Worm (Caenorhabditis elegans) whole organism, L2 larva: ENCODE measurements around the gene C25E10.8.

Experiments used
- C34F6.9 ChIP-seq: fragments of 150-350 bp; optimal IDR thresholded peaks from 2 replicates; lab custom pipeline; 2014; ENCODE audit warnings: missing biosample characterization, missing genetic modification characterization
- F13H6.1 ChIP-seq: sonication (generic microtip); optimal IDR thresholded peaks from 2 replicates; lab custom pipeline; 2016; ENCODE audit warnings: missing genetic modification characterization, missing compliant biosample characterization
- Y55F3AM.14 ChIP-seq: fragments of 200-800 bp; sonication (Bioruptor generic); optimal IDR thresholded peaks from 2 replicates; lab custom pipeline; 2018; ENCODE audit warnings: mild to moderate bottlenecking, missing genetic modification characterization, missing compliant biosample characterization
- aly-2 ChIP-seq: fragments of 150-350 bp; optimal IDR thresholded peaks from 2 replicates; lab custom pipeline; 2014; ENCODE audit warnings: missing biosample characterization, missing genetic modification characterization
- ama-1 ChIP-seq: fragments of 150-350 bp; optimal IDR thresholded peaks from 2 replicates; lab custom pipeline; 2018; ENCODE audit warnings: inconsistent platforms
- blmp-1 ChIP-seq: sonication (generic microtip); optimal IDR thresholded peaks from 2 replicates; lab custom pipeline; 2017; ENCODE audit warnings: missing genetic modification characterization, mild to moderate bottlenecking, missing compliant biosample characterization, antibody characterized with exemption, moderate library complexity; ENCODE audit not compliant: insufficient read depth
- ceh-82 ChIP-seq: fragments of 150-350 bp; optimal IDR thresholded peaks from 2 replicates; lab custom pipeline; 2014; ENCODE audit warnings: missing biosample characterization, missing genetic modification characterization
- crh-2 ChIP-seq: sonication (generic microtip); optimal IDR thresholded peaks from 2 replicates; lab custom pipeline; 2017; ENCODE audit warnings: missing biosample characterization, missing genetic modification characterization
- dmd-4 ChIP-seq: sonication (generic microtip); optimal IDR thresholded peaks from 2 replicates; lab custom pipeline; 2017; ENCODE audit warnings: missing biosample characterization, missing genetic modification characterization
- egl-27 ChIP-seq: sonication (generic microtip); optimal IDR thresholded peaks from 3 replicates; lab custom pipeline; 2017; ENCODE audit warnings: missing biosample characterization, missing genetic modification reagents, missing genetic modification characterization
- elt-1 ChIP-seq: fragments of 150-350 bp; optimal IDR thresholded peaks from 2 replicates; lab custom pipeline; 2014; ENCODE audit warnings: missing biosample characterization, missing genetic modification characterization
- fos-1 ChIP-seq: fragments of 150-350 bp; optimal IDR thresholded peaks from 2 replicates; lab custom pipeline; 2014; ENCODE audit warnings: missing biosample characterization, missing genetic modification characterization
- gmeb-1 ChIP-seq: fragments of 150-350 bp; optimal IDR thresholded peaks from 2 replicates; lab custom pipeline; 2014; ENCODE audit warnings: missing biosample characterization, missing genetic modification characterization
- lin-13 ChIP-seq: fragments of 150-350 bp; optimal IDR thresholded peaks from 2 replicates; lab custom pipeline; 2014; ENCODE audit warnings: missing biosample characterization, missing genetic modification reagents, missing genetic modification characterization
- lin-39 ChIP-seq: fragments of 150-350 bp; optimal IDR thresholded peaks from 2 replicates; lab custom pipeline; 2014; ENCODE audit warnings: missing biosample characterization, missing genetic modification reagents, missing genetic modification characterization
- mdl-1 ChIP-seq, 2 experiments: fragments of 150-350 bp in 1 of 2; sonication (generic microtip) in 1 of 2; optimal IDR thresholded peaks; 2 replicates each; lab custom pipeline; 2017; ENCODE audit warnings: missing biosample characterization in 2 of 2, missing genetic modification characterization in 2 of 2
- nhr-11 ChIP-seq: fragments of 150-350 bp; optimal IDR thresholded peaks from 2 replicates; lab custom pipeline; 2014; ENCODE audit warnings: missing biosample characterization, missing genetic modification characterization
- nhr-12 ChIP-seq: fragments of 150-350 bp; optimal IDR thresholded peaks from 2 replicates; lab custom pipeline; 2014; ENCODE audit warnings: missing biosample characterization, missing genetic modification characterization
- nhr-129 ChIP-seq: fragments of 150-350 bp; optimal IDR thresholded peaks from 2 replicates; lab custom pipeline; 2014; ENCODE audit warnings: missing biosample characterization, missing genetic modification characterization
- nhr-21 ChIP-seq: fragments of 150-350 bp; optimal IDR thresholded peaks from 2 replicates; lab custom pipeline; 2014; ENCODE audit warnings: missing biosample characterization, missing genetic modification characterization
- nhr-23 ChIP-seq: fragments of 150-350 bp; optimal IDR thresholded peaks from 2 replicates; lab custom pipeline; 2014; ENCODE audit warnings: missing biosample characterization, missing genetic modification reagents, missing genetic modification characterization
- nhr-237 ChIP-seq: fragments of 150-350 bp; optimal IDR thresholded peaks from 2 replicates; lab custom pipeline; 2014; ENCODE audit warnings: missing biosample characterization, missing genetic modification characterization
- nhr-25 ChIP-seq: fragments of 150-350 bp; sonication (generic microtip); optimal IDR thresholded peaks from 3 replicates; lab custom pipeline; 2014; ENCODE audit warnings: missing biosample characterization, missing genetic modification characterization
- nhr-6 ChIP-seq: fragments of 150-350 bp; optimal IDR thresholded peaks from 2 replicates; lab custom pipeline; 2014; ENCODE audit warnings: missing biosample characterization, missing genetic modification characterization
- skn-1 ChIP-seq: sonication (generic microtip); optimal IDR thresholded peaks from 2 replicates; lab custom pipeline; 2017; ENCODE audit warnings: missing biosample characterization, missing genetic modification characterization
- sma-3 ChIP-seq: sonication (generic microtip); optimal IDR thresholded peaks from 2 replicates; lab custom pipeline; 2016; ENCODE audit warnings: missing genetic modification reagents, missing genetic modification characterization, missing compliant biosample characterization
- sma-9 ChIP-seq, 2 experiments: fragments of 150-350 bp in 1 of 2; sonication (generic microtip) in 1 of 2; optimal IDR thresholded peaks; 2 replicates each; lab custom pipeline; 2014 to 2016; ENCODE audit warnings: missing genetic modification characterization in 2 of 2, mild to moderate bottlenecking in 1 of 2, missing biosample characterization in 1 of 2, missing compliant biosample characterization in 1 of 2, missing genetic modification reagents in 1 of 2, moderate library complexity in 1 of 2
- snpc-4 ChIP-seq: fragments of 150-350 bp; optimal IDR thresholded peaks from 2 replicates; lab custom pipeline; 2014; ENCODE audit warnings: missing biosample characterization, missing genetic modification characterization
- unc-62 ChIP-seq: fragments of 150-350 bp; optimal IDR thresholded peaks from 2 replicates; lab custom pipeline; 2014; ENCODE audit warnings: missing biosample characterization, missing genetic modification reagents, missing genetic modification characterization
- ztf-1 ChIP-seq: fragments of 200-800 bp; sonication (Bioruptor generic); conservative IDR thresholded peaks from 2 replicates; pipeline ENCODE4 v1.3.6; 2022; ENCODE audit warnings: missing genetic modification characterization, missing compliant biosample characterization
- ztf-11 ChIP-seq: sonication (generic microtip); optimal IDR thresholded peaks from 2 replicates; lab custom pipeline; 2017; ENCODE audit warnings: missing biosample characterization, missing genetic modification characterization
- ztf-4 ChIP-seq: fragments of 150-350 bp; optimal IDR thresholded peaks from 2 replicates; lab custom pipeline; 2014; ENCODE audit warnings: missing biosample characterization, missing genetic modification characterization

C25E10.8 gene

DNA sequence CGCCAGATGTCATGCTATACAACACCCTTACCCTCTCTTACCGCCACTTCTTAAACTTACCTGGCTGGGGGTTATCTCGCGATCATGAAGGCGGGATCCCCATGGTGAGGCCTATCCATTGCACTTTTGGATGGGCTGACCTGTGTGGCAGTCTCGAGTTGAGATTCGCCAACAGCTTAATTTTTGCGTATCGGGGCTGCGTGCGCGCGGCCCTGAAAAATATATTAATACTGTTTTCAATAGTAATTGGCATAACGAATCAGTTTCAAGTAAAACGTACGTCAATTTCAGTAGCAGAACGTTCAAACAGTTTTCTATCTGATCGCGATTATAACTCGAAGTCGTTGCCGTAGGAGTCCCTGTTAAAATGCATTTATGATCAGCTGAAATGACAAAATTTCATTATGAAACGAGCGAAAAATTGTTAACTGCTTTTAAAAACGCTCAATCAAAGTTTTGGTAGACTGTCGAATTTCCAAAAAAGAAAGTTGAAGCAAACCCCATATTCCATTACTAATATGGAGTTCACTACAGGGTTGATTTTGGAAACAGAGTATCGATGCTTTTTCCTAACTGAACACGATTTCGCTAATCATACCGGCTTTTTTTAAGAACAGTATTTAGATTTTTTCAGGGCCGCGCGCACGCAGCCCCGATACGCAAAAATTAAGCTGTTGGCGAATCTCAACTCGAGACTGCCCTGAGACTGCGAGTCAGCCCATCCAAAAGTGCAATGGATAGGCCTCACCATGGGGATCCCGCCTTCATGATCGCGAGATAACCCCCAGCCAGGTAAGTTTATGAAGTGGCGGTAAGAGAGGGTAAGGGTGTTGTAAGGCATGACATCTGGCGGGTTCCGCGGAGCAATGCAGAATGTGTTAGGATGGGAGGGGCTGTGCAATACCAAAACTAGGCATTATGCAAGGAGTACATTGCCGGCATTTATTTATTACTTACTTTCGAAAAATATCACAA, 37.2 kb upstream of the C25E10.8 start:
- peak; percentile 18 for TF ChIP-seq snpc-4 (tag; lab: Kevin White, UChicago)

ce11 chrV:9088758-9089157, 34.9 kb upstream of the C25E10.8 start:
- TF ChIP-seq skn-1 (tag; lab: Kevin White, UChicago), result no peak
- TF ChIP-seq F13H6.1 (tag; lab: Kevin White, UChicago), result no peak
- no peak for TF ChIP-seq blmp-1 (tag; lab: Kevin White, UChicago)
- no peak for TF ChIP-seq snpc-4 (tag; lab: Kevin White, UChicago)
- TF ChIP-seq dmd-4, result no peak
- TF ChIP-seq ama-1 (lab: Kevin White, UChicago), result peak; percentile 96
- TF ChIP-seq C34F6.9, result peak; percentile 47
- no peak for TF ChIP-seq unc-62 (GFP tag; lab: Kevin White, UChicago)
- TF ChIP-seq lin-13 (GFP tag; lab: Kevin White, UChicago), result no peak

ce11 chrV:9085845-9086244, 32.0 kb upstream of the C25E10.8 start:
- TF ChIP-seq elt-1 (no peak), nhr-6 (tag; lab: Kevin White, UChicago) (no peak), mdl-1 (tag; optimal IDR thresholded peaks at IDR 0.05; lab: Kevin White, UChicago) (peak in 1 of 2 experiments; percentile 7), snpc-4 (tag; lab: Kevin White, UChicago) (no peak), gmeb-1 (tag; lab: Kevin White, UChicago) (no peak), ztf-11 (tag; lab: Kevin White, UChicago) (no peak), nhr-237 (tag; lab: Kevin White, UChicago) (no peak), sma-3 (GFP tag; lab: Kevin White, UChicago) (peak; percentile 92), unc-62 (GFP tag; lab: Kevin White, UChicago) (no peak), ztf-4 (tag; lab: Kevin White, UChicago) (no peak), nhr-23 (no peak), nhr-129 (tag; lab: Kevin White, UChicago) (no peak), fos-1 (tag; lab: Kevin White, UChicago) (peak; percentile 76), Y55F3AM.14 (GFP tag; lab: Kevin White, UChicago) (no peak), crh-2 (peak; percentile 16), sma-9 (GFP tag; optimal IDR thresholded peaks at IDR 0.05; lab: Kevin White, UChicago) (peak; percentile 56), sma-9 (tag; optimal IDR thresholded peaks at IDR 0.05; lab: Kevin White, UChicago) (no peak), nhr-11 (tag; lab: Kevin White, UChicago) (no peak), egl-27 (tag; lab: Kevin White, UChicago) (peak; percentile 24), C34F6.9 (no peak), F13H6.1 (tag; lab: Kevin White, UChicago) (no peak), ceh-82 (tag; lab: Kevin White, UChicago) (no peak), nhr-21 (tag; lab: Kevin White, UChicago) (peak; percentile 71), nhr-25 (tag; lab: Kevin White, UChicago) (peak; percentile 63), dmd-4 (no peak)

DNA sequence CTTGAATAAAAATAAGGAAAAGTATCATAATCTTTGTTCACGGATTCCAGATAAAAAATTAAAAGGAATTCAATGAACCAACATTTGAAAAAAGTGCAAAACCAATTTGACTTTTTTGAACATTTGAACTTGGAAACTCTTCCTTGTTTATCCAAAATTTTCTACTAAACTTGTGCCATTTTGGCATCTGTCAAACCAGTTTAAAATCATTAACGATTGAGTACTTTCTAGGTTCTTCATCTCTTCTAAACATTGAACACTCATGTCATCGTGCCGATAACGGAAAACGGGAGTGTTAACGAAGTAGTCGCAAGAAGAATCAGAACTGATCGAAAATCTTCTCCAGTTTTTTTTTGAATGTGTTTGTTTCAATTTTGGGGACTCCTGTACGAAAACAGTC, 30.4 kb upstream of the C25E10.8 start:
- TF ChIP-seq sma-3 (GFP tag; lab: Kevin White, UChicago) (peak; percentile 17), sma-9 (GFP tag; optimal IDR thresholded peaks at IDR 0.05; lab: Kevin White, UChicago) (peak; percentile 68), sma-9 (tag; optimal IDR thresholded peaks at IDR 0.05; lab: Kevin White, UChicago) (no peak), aly-2 (tag; lab: Kevin White, UChicago) (no peak)

- TF ChIP-seq dmd-4, result no peak
- no peak for TF ChIP-seq lin-39
- TF ChIP-seq egl-27 (tag; lab: Kevin White, UChicago), result no peak
- TF ChIP-seq ama-1 (lab: Kevin White, UChicago), result no peak
- no peak for TF ChIP-seq ztf-1
- TF ChIP-seq sma-3 (GFP tag; lab: Kevin White, UChicago), result no peak
- no peak for TF ChIP-seq nhr-129 (tag; lab: Kevin White, UChicago)
- TF ChIP-seq nhr-12 (tag; lab: Kevin White, UChicago), result no peak
Observed at ce11 chrV:9082350-9082749, 28.5 kb upstream of the C25E10.8 start.
